Worm (Caenorhabditis elegans): ENCODE results near the gene crn-7.

crn-7 gene

ce11 chrIII:8307356-8307755, 39.0 kb downstream of the crn-7 start, which contains the start of the genes F10E9.7 and F10E9.5:
Gene F10E9.7 (minus strand): TSS chrIII:8307441.
Gene F10E9.5 (plus strand): TSS chrIII:8307592.
- no peak for TF ChIP-seq unc-3 (GFP tag; conservative IDR thresholded peaks at IDR 0.05)
- peak; percentile 29 for TF ChIP-seq unc-3 (tag; optimal IDR thresholded peaks at IDR 0.05)
- TF ChIP-seq hlh-15 (tag; optimal IDR thresholded peaks at IDR 0.05), result no peak
- TF ChIP-seq fkh-6 (tag; optimal IDR thresholded peaks at IDR 0.05), result no peak
- TF ChIP-seq pax-1 (tag; optimal IDR thresholded peaks at IDR 0.05), result no peak
- no peak for TF ChIP-seq hlh-6 (tag; optimal IDR thresholded peaks at IDR 0.05)
- TF ChIP-seq ref-2 (tag; optimal IDR thresholded peaks at IDR 0.05), result peak; percentile 80
- no peak for TF ChIP-seq che-1 (tag; optimal IDR thresholded peaks at IDR 0.05)
- peak; percentile 93 for TF ChIP-seq ceh-2 (tag; optimal IDR thresholded peaks at IDR 0.05)
- peak; percentile 24 for TF ChIP-seq unc-42 (tag; optimal IDR thresholded peaks at IDR 0.05)
- TF ChIP-seq eyg-1 (tag; optimal IDR thresholded peaks at IDR 0.05), result no peak
- TF ChIP-seq ceh-19 (GFP tag; optimal IDR thresholded peaks at IDR 0.05), result no peak
- TF ChIP-seq syd-9 (tag; optimal IDR thresholded peaks at IDR 0.05), result no peak
- TF ChIP-seq zip-5 (tag; optimal IDR thresholded peaks at IDR 0.05), result peak; percentile 84
- no peak for TF ChIP-seq pag-3 (tag; optimal IDR thresholded peaks at IDR 0.05; ENCODE audit: borderline replicate concordance)
- TF ChIP-seq pha-2 (tag; optimal IDR thresholded peaks at IDR 0.05), result no peak
- no peak for TF ChIP-seq pha-4 (tag; optimal IDR thresholded peaks at IDR 0.05)
- no peak for TF ChIP-seq hlh-13 (GFP tag; optimal IDR thresholded peaks at IDR 0.05)
- TF ChIP-seq tbx-2 (tag; optimal IDR thresholded peaks at IDR 0.05), result peak; percentile 82
- no peak for TF ChIP-seq elt-4 (tag; optimal IDR thresholded peaks at IDR 0.05)
- TF ChIP-seq fax-1 (tag; optimal IDR thresholded peaks at IDR 0.05), result peak; percentile 45
- peak; percentile 21 for TF ChIP-seq F13H6.1 (tag; optimal IDR thresholded peaks at IDR 0.05)
- peak; percentile 87 for TF ChIP-seq ets-4 (tag; optimal IDR thresholded peaks at IDR 0.05)
- no peak for TF ChIP-seq K09A11.1 (tag; optimal IDR thresholded peaks at IDR 0.05; ENCODE audit: insufficient read depth)
- peak; percentile 81 for TF ChIP-seq tbx-7 (tag; optimal IDR thresholded peaks at IDR 0.05)
- TF ChIP-seq fkh-10 (GFP tag; optimal IDR thresholded peaks at IDR 0.05), result no peak
- peak; percentile 12 for TF ChIP-seq rnt-1 (tag; optimal IDR thresholded peaks at IDR 0.05)
- TF ChIP-seq T23F11.4 (GFP tag; optimal IDR thresholded peaks at IDR 0.05), result no peak
- no peak for TF ChIP-seq npax-4 (tag; optimal IDR thresholded peaks at IDR 0.05)
- no peak for TF ChIP-seq lin-11 (tag; optimal IDR thresholded peaks at IDR 0.05)
- peak; percentile 90 for TF ChIP-seq hlh-8 (tag; optimal IDR thresholded peaks at IDR 0.05)
- TF ChIP-seq ceh-34 (tag; optimal IDR thresholded peaks at IDR 0.05), result peak; percentile 49
- no peak for TF ChIP-seq sox-4 (tag; optimal IDR thresholded peaks at IDR 0.05)
- peak; percentile 52 for TF ChIP-seq ttx-3 (tag; optimal IDR thresholded peaks at IDR 0.05)
- no peak for TF ChIP-seq hlh-30 (tag; optimal IDR thresholded peaks at IDR 0.05; ENCODE audit: insufficient read depth)
- TF ChIP-seq ahr-1 (tag; optimal IDR thresholded peaks at IDR 0.05), result peak; percentile 45
- TF ChIP-seq gmeb-2 (tag; optimal IDR thresholded peaks at IDR 0.05), result no peak
- TF ChIP-seq ceh-48 (tag; optimal IDR thresholded peaks at IDR 0.05), result no peak
- TF ChIP-seq nhr-11 (tag; optimal IDR thresholded peaks at IDR 0.05), result no peak
- no peak for TF ChIP-seq nhr-232 (tag; optimal IDR thresholded peaks at IDR 0.05)
- TF ChIP-seq dve-1 (tag; optimal IDR thresholded peaks at IDR 0.05), result no peak
- peak; percentile 2 for TF ChIP-seq ceh-18 (tag; optimal IDR thresholded peaks at IDR 0.05)
- no peak for TF ChIP-seq ceh-45 (GFP tag; IDR thresholded peaks at IDR 0.05)
- peak; percentile 18 for TF ChIP-seq ztf-16 (tag; optimal IDR thresholded peaks at IDR 0.05)
- TF ChIP-seq ceh-6 (GFP tag; optimal IDR thresholded peaks at IDR 0.05), result no peak
- TF ChIP-seq Y22D7AL.16 (tag; optimal IDR thresholded peaks at IDR 0.05), result no peak
- no peak for TF ChIP-seq sox-2 (GFP tag; IDR thresholded peaks at IDR 0.05)
- TF ChIP-seq C38D4.7 (GFP tag; optimal IDR thresholded peaks at IDR 0.05), result no peak
- TF ChIP-seq pros-1 (tag; optimal IDR thresholded peaks at IDR 0.05), result no peak
- TF ChIP-seq ceh-24 (tag; optimal IDR thresholded peaks at IDR 0.05), result no peak
- no peak for TF ChIP-seq pqm-1 (tag; optimal IDR thresholded peaks at IDR 0.05)
- TF ChIP-seq ceh-31 (tag; optimal IDR thresholded peaks at IDR 0.05), result peak; percentile 94
- TF ChIP-seq ceh-14 (tag; optimal IDR thresholded peaks at IDR 0.05), result peak; percentile 28
- peak; percentile 24 for TF ChIP-seq nfya-1 (tag; optimal IDR thresholded peaks at IDR 0.05)

Measured in whole organism, late embryonic.